Worm (Caenorhabditis elegans) whole organism, L2 larva: Measurements from ENCODE around the gene K03B4.4.

Source experiments
- F13H6.1 ChIP-seq: sonication (generic microtip); optimal IDR thresholded peaks from 2 replicates; lab custom pipeline; 2016; ENCODE audit warnings: missing genetic modification characterization, missing compliant biosample characterization
- R02D3.7 ChIP-seq: fragments of 150-350 bp; optimal IDR thresholded peaks from 2 replicates; lab custom pipeline; 2014; ENCODE audit warnings: missing biosample characterization, missing genetic modification characterization
- ZK546.5 ChIP-seq: sonication (generic microtip); optimal IDR thresholded peaks from 2 replicates; lab custom pipeline; 2017; ENCODE audit warnings: missing biosample characterization, missing genetic modification characterization
- aly-2 ChIP-seq: fragments of 150-350 bp; optimal IDR thresholded peaks from 2 replicates; lab custom pipeline; 2014; ENCODE audit warnings: missing biosample characterization, missing genetic modification characterization
- ama-1 ChIP-seq: fragments of 150-350 bp; optimal IDR thresholded peaks from 2 replicates; lab custom pipeline; 2018; ENCODE audit warnings: inconsistent platforms
- blmp-1 ChIP-seq: sonication (generic microtip); optimal IDR thresholded peaks from 2 replicates; lab custom pipeline; 2017; ENCODE audit warnings: missing genetic modification characterization, mild to moderate bottlenecking, missing compliant biosample characterization, antibody characterized with exemption, moderate library complexity; ENCODE audit not compliant: insufficient read depth
- ceh-16 ChIP-seq: fragments of 150-350 bp; optimal IDR thresholded peaks from 2 replicates; lab custom pipeline; 2014; ENCODE audit warnings: missing biosample characterization, missing genetic modification characterization
- ceh-82 ChIP-seq: fragments of 150-350 bp; optimal IDR thresholded peaks from 2 replicates; lab custom pipeline; 2014; ENCODE audit warnings: missing biosample characterization, missing genetic modification characterization
- egl-27 ChIP-seq: sonication (generic microtip); optimal IDR thresholded peaks from 3 replicates; lab custom pipeline; 2017; ENCODE audit warnings: missing biosample characterization, missing genetic modification reagents, missing genetic modification characterization
- elt-1 ChIP-seq: fragments of 150-350 bp; optimal IDR thresholded peaks from 2 replicates; lab custom pipeline; 2014; ENCODE audit warnings: missing biosample characterization, missing genetic modification characterization
- gmeb-1 ChIP-seq: fragments of 150-350 bp; optimal IDR thresholded peaks from 2 replicates; lab custom pipeline; 2014; ENCODE audit warnings: missing biosample characterization, missing genetic modification characterization
- lin-11 ChIP-seq: fragments of 150-350 bp; sonication (generic microtip); optimal IDR thresholded peaks from 2 replicates; lab custom pipeline; 2014; ENCODE audit warnings: missing biosample characterization, missing genetic modification characterization, inconsistent platforms, mixed read lengths
- lin-39 ChIP-seq: fragments of 150-350 bp; optimal IDR thresholded peaks from 2 replicates; lab custom pipeline; 2014; ENCODE audit warnings: missing biosample characterization, missing genetic modification reagents, missing genetic modification characterization
- mab-5 ChIP-seq: fragments of 150-350 bp; optimal IDR thresholded peaks from 2 replicates; lab custom pipeline; 2014; ENCODE audit warnings: missing biosample characterization, missing genetic modification characterization
- mbf-1 ChIP-seq: sonication (generic microtip); optimal IDR thresholded peaks from 2 replicates; lab custom pipeline; 2017; ENCODE audit warnings: missing biosample characterization, missing genetic modification characterization
- mdl-1 ChIP-seq, 2 experiments: fragments of 150-350 bp in 1 of 2; sonication (generic microtip) in 1 of 2; optimal IDR thresholded peaks; 2 replicates each; lab custom pipeline; 2017; ENCODE audit warnings: missing biosample characterization in 2 of 2, missing genetic modification characterization in 2 of 2
- nhr-10 ChIP-seq: sonication (generic microtip); optimal IDR thresholded peaks from 2 replicates; lab custom pipeline; 2017; ENCODE audit warnings: missing biosample characterization, missing genetic modification characterization
- nhr-11 ChIP-seq: fragments of 150-350 bp; optimal IDR thresholded peaks from 2 replicates; lab custom pipeline; 2014; ENCODE audit warnings: missing biosample characterization, missing genetic modification characterization
- nhr-12 ChIP-seq: fragments of 150-350 bp; optimal IDR thresholded peaks from 2 replicates; lab custom pipeline; 2014; ENCODE audit warnings: missing biosample characterization, missing genetic modification characterization
- nhr-21 ChIP-seq: fragments of 150-350 bp; optimal IDR thresholded peaks from 2 replicates; lab custom pipeline; 2014; ENCODE audit warnings: missing biosample characterization, missing genetic modification characterization
- nhr-23 ChIP-seq: fragments of 150-350 bp; optimal IDR thresholded peaks from 2 replicates; lab custom pipeline; 2014; ENCODE audit warnings: missing biosample characterization, missing genetic modification reagents, missing genetic modification characterization
- nhr-237 ChIP-seq: fragments of 150-350 bp; optimal IDR thresholded peaks from 2 replicates; lab custom pipeline; 2014; ENCODE audit warnings: missing biosample characterization, missing genetic modification characterization
- nhr-25 ChIP-seq: fragments of 150-350 bp; sonication (generic microtip); optimal IDR thresholded peaks from 3 replicates; lab custom pipeline; 2014; ENCODE audit warnings: missing biosample characterization, missing genetic modification characterization
- nhr-6 ChIP-seq: fragments of 150-350 bp; optimal IDR thresholded peaks from 2 replicates; lab custom pipeline; 2014; ENCODE audit warnings: missing biosample characterization, missing genetic modification characterization
- nhr-77 ChIP-seq: fragments of 150-350 bp; optimal IDR thresholded peaks from 2 replicates; lab custom pipeline; 2014; ENCODE audit warnings: missing biosample characterization, missing genetic modification characterization
- peb-1 ChIP-seq: fragments of 150-350 bp; optimal IDR thresholded peaks from 2 replicates; lab custom pipeline; 2014; ENCODE audit warnings: missing biosample characterization, missing genetic modification characterization
- skn-1 ChIP-seq: sonication (generic microtip); optimal IDR thresholded peaks from 2 replicates; lab custom pipeline; 2017; ENCODE audit warnings: missing biosample characterization, missing genetic modification characterization
- sma-3 ChIP-seq: sonication (generic microtip); optimal IDR thresholded peaks from 2 replicates; lab custom pipeline; 2016; ENCODE audit warnings: missing genetic modification reagents, missing genetic modification characterization, missing compliant biosample characterization
- snpc-4 ChIP-seq: fragments of 150-350 bp; optimal IDR thresholded peaks from 2 replicates; lab custom pipeline; 2014; ENCODE audit warnings: missing biosample characterization, missing genetic modification characterization
- unc-39 ChIP-seq: fragments of 150-350 bp; optimal IDR thresholded peaks from 2 replicates; lab custom pipeline; 2014; ENCODE audit warnings: missing biosample characterization, missing genetic modification characterization
- unc-55 ChIP-seq: fragments of 150-350 bp; sonication (generic microtip); optimal IDR thresholded peaks from 3 replicates; lab custom pipeline; 2014; ENCODE audit warnings: missing biosample characterization, missing genetic modification reagents, missing genetic modification characterization
- unc-62 ChIP-seq: fragments of 150-350 bp; optimal IDR thresholded peaks from 2 replicates; lab custom pipeline; 2014; ENCODE audit warnings: missing biosample characterization, missing genetic modification reagents, missing genetic modification characterization
- zag-1 ChIP-seq: fragments of 150-350 bp; optimal IDR thresholded peaks from 2 replicates; lab custom pipeline; 2014; ENCODE audit warnings: missing biosample characterization, missing genetic modification characterization
- ztf-1 ChIP-seq: fragments of 200-800 bp; sonication (Bioruptor generic); conservative IDR thresholded peaks from 2 replicates; pipeline ENCODE4 v1.3.6; 2022; ENCODE audit warnings: missing genetic modification characterization, missing compliant biosample characterization
- ztf-11 ChIP-seq: sonication (generic microtip); optimal IDR thresholded peaks from 2 replicates; lab custom pipeline; 2017; ENCODE audit warnings: missing biosample characterization, missing genetic modification characterization
- ztf-4 ChIP-seq: fragments of 150-350 bp; optimal IDR thresholded peaks from 2 replicates; lab custom pipeline; 2014; ENCODE audit warnings: missing biosample characterization, missing genetic modification characterization

The K03B4.4 gene

ce11 chrV:4667062-4667461 is 14.7 kb upstream of the K03B4.4 start:
- no peak for TF ChIP-seq blmp-1
- no peak for TF ChIP-seq elt-1 (tag; lab: Kevin White, UChicago)
- no peak for TF ChIP-seq ama-1 (lab: Kevin White, UChicago)
- TF ChIP-seq snpc-4 (tag; lab: Kevin White, UChicago): no peak
- TF ChIP-seq lin-39 (tag; lab: Kevin White, UChicago): no peak
- no peak for TF ChIP-seq ztf-1
- TF ChIP-seq ztf-4 (tag; lab: Kevin White, UChicago): no peak
- TF ChIP-seq ceh-16 (tag; lab: Kevin White, UChicago): no peak

ce11 chrV:4668636-4669035 is 13.1 kb upstream of the K03B4.4 start, which contains the start of gene srx-77:
Gene srx-77 (minus strand): TSS chrV:4668736.
- TF ChIP-seq nhr-23 (no peak), R02D3.7 (tag; lab: Kevin White, UChicago) (no peak), ztf-1 (no peak), mdl-1 (tag; optimal IDR thresholded peaks at IDR 0.05; lab: Kevin White, UChicago) (no peak), ztf-4 (tag; lab: Kevin White, UChicago) (no peak), ztf-11 (tag; lab: Kevin White, UChicago) (no peak), lin-11 (tag; lab: Kevin White, UChicago) (no peak), gmeb-1 (no peak), unc-39 (tag; lab: Kevin White, UChicago) (no peak), nhr-12 (tag; lab: Kevin White, UChicago) (no peak), nhr-237 (no peak), mbf-1 (tag; lab: Kevin White, UChicago) (no peak), skn-1 (tag; lab: Kevin White, UChicago) (no peak), lin-39 (tag; lab: Kevin White, UChicago) (no peak), ZK546.5 (tag; lab: Kevin White, UChicago) (no peak), unc-62 (GFP tag; lab: Kevin White, UChicago) (no peak), peb-1 (tag; lab: Kevin White, UChicago) (no peak), nhr-11 (tag; lab: Kevin White, UChicago) (no peak), nhr-6 (tag; lab: Kevin White, UChicago) (no peak), zag-1 (tag; lab: Kevin White, UChicago) (no peak)

ce11 chrV:4672487-4672886 is 9.3 kb upstream of the K03B4.4 start, which contains the start of gene K03B4.9:
Gene K03B4.9 (minus strand): TSS chrV:4672587.
- TF ChIP-seq sma-3 (GFP tag; lab: Kevin White, UChicago) (no peak), F13H6.1 (no peak), egl-27 (tag; lab: Kevin White, UChicago) (no peak), elt-1 (tag; lab: Kevin White, UChicago) (no peak), peb-1 (tag; lab: Kevin White, UChicago) (no peak), mab-5 (tag; lab: Kevin White, UChicago) (no peak), gmeb-1 (no peak), nhr-77 (tag; lab: Kevin White, UChicago) (no peak), nhr-6 (tag; lab: Kevin White, UChicago) (no peak), ceh-82 (tag; lab: Kevin White, UChicago) (no peak)
- TF ChIP-seq, all 48 proteins: peak for 0

- no peak for TF ChIP-seq nhr-237
- TF ChIP-seq snpc-4 (tag; lab: Kevin White, UChicago): no peak
- no peak for TF ChIP-seq unc-39 (tag; lab: Kevin White, UChicago)
- TF ChIP-seq aly-2 (tag; lab: Kevin White, UChicago): no peak
- TF ChIP-seq unc-55 (GFP tag; lab: Kevin White, UChicago): no peak
- TF ChIP-seq peb-1 (tag; lab: Kevin White, UChicago): no peak
- no peak for TF ChIP-seq nhr-21 (tag; lab: Kevin White, UChicago)
- no peak for TF ChIP-seq F13H6.1
- no peak for TF ChIP-seq egl-27 (tag; lab: Kevin White, UChicago)
- no peak for TF ChIP-seq nhr-77 (tag; lab: Kevin White, UChicago)
- TF ChIP-seq nhr-25 (tag; lab: Kevin White, UChicago): no peak
- no peak for TF ChIP-seq nhr-10
- no peak for TF ChIP-seq R02D3.7 (tag; lab: Kevin White, UChicago)
- TF ChIP-seq nhr-6 (tag; lab: Kevin White, UChicago): no peak
Observed at ce11 chrV:4674506-4674905, 7.3 kb upstream of the K03B4.4 start, which contains the start of gene K03B4.8. Gene K03B4.8 (minus strand): TSS chrV:4674606.
